Worm (Caenorhabditis elegans) whole organism, young adult: ENCODE data around the gene C52B11.5.

ENCODE experiments used
- egrh-3 ChIP-seq: fragments of 200-800 bp; sonication (Bioruptor generic); IDR thresholded peaks from 2 replicates; pipeline ENCODE4 v1.3.6; 2022; ENCODE audit warnings: missing genetic modification reagents, missing genetic modification characterization, missing compliant biosample characterization
- nfya-2 ChIP-seq: fragments of 200-800 bp; sonication (Bioruptor generic); IDR thresholded peaks from 2 replicates; pipeline ENCODE4 v1.3.6; 2022; ENCODE audit warnings: missing genetic modification reagents, missing genetic modification characterization, missing compliant biosample characterization
- nhr-90 ChIP-seq: sonication (generic microtip); optimal IDR thresholded peaks from 2 replicates; lab custom pipeline; 2016; ENCODE audit warnings: missing genotype, mild to moderate bottlenecking, missing genetic modification characterization, missing compliant biosample characterization
- unc-130 ChIP-seq: sonication (generic microtip); optimal IDR thresholded peaks from 2 replicates; lab custom pipeline; 2016; ENCODE audit warnings: missing genetic modification reagents, missing genetic modification characterization, missing compliant biosample characterization
- zim-3 ChIP-seq: sonication (generic microtip); optimal IDR thresholded peaks from 2 replicates; lab custom pipeline; 2017; ENCODE audit warnings: mild to moderate bottlenecking, missing genetic modification characterization, moderate library complexity, missing compliant biosample characterization

- TF ChIP-seq nhr-90 (no peak), egrh-3 (GFP tag; lab: Robert Waterston, UW) (no peak), unc-130 (no peak), nfya-2 (GFP tag; lab: Robert Waterston, UW) (no peak), zim-3 (tag; lab: Kevin White, UChicago) (no peak)
These were observed 14.9 kb upstream of the C52B11.5 start for ce11 chrX:1257668-1258067.
